Worm (Caenorhabditis elegans): Measurements from ENCODE around the gene aps-2.

DNA sequence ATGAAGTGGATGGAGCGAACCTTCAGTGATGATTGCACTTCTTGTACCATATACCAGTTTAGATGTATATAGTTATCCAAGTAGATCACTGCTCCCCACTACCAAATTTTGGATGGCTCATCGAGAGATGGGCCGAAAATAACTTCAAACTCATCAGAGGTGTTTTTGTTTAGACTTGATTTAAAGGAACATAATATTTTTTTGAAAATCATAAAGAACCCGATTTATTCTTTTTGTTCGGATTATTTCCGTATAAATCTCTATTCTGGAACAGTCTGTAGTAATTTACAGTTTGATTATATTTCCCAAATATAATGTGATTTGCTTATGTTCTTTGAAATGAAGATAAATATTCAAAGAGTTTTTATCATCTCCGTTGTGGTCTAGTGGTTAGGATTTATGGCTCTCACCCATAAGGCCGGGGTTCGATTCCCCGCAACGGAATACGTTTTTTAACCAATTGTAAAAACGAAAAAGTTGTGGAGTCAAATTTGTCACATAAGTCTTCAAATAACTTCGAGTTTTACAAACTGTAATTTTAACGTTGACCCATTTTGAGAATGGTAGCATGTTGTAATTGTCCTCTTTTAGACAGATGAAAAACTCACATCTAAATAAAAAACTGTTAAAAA is 47.7 kb upstream of the aps-2 start:
- TF ChIP-seq snpc-4 (tag; optimal IDR thresholded peaks at IDR 0.05) (no peak), unc-62 (GFP tag; optimal IDR thresholded peaks at IDR 0.05) (no peak), tbx-2 (tag; optimal IDR thresholded peaks at IDR 0.05) (no peak), fkh-10 (GFP tag; optimal IDR thresholded peaks at IDR 0.05) (no peak), ces-1 (GFP tag; optimal IDR thresholded peaks at IDR 0.05) (no peak), C16A3.4 (tag; optimal IDR thresholded peaks at IDR 0.05) (no peak)

Measured in whole organism, L1 larva.